Fruit fly (Drosophila melanogaster): Measurements from ENCODE around the gene ClC-c.

DNA sequence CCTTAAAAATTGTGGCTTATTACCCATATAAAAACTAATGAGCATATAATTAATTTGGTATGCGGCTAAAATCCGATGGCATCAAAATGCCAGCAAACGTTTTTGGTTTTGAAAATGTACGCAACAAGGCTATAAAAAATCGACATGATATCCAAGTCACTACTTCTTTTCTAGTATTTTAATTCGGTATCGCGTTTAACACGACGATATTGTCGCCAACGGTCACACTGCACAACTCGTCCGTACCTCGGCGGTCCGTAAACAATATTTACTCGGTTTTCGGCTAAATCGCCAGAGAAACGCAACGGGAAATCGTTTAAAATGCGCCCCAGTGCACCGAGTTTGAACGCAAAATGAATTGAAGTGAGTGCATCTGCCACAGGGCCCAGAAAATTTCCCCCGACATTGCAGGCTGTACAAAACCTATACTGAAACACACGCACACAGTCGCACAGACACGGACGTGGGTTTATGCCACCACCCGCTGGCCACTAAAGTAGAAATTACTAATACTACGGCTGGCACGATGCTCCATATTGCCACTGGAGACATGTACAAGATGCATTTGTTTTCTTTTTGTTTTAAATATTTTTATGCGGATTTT, 22.9 kb downstream of the ClC-c start, which contains the start of gene Taf4:
- TF ChIP-seq CG8478 (optimal IDR thresholded peaks at IDR 0.05) (no peak), CTCF (optimal IDR thresholded peaks at IDR 0.05) (peak in 1 of 2 experiments; percentile 1)
